Worm (Caenorhabditis elegans) whole organism, L4 larva: ENCODE measurements around the gene F08G12.5.

ENCODE experiments used
- T20F7.1 ChIP-seq: fragments of 200-800 bp; sonication (Bioruptor generic); optimal IDR thresholded peaks from 2 replicates; lab custom pipeline; 2018; ENCODE audit warnings: mild to moderate bottlenecking, missing genetic modification characterization, missing compliant biosample characterization
- T26A8.4 ChIP-seq: fragments of 200-800 bp; sonication (Bioruptor generic); IDR thresholded peaks from 2 replicates; pipeline ENCODE4 v1.3.6; 2022; ENCODE audit warnings: missing genetic modification characterization, missing compliant biosample characterization
- Y105C5A.15 ChIP-seq: fragments of 200-800 bp; sonication (Bioruptor generic); IDR thresholded peaks from 2 replicates; pipeline ENCODE4 v1.3.6; 2022; ENCODE audit warnings: missing genetic modification characterization, missing compliant biosample characterization
- ZK337.2 ChIP-seq: fragments of 200-800 bp; sonication (Bioruptor generic); IDR thresholded peaks from 2 replicates; pipeline ENCODE4 v1.3.6; 2022; ENCODE audit warnings: missing genetic modification reagents, missing genetic modification characterization, missing compliant biosample characterization
- ZK546.5 ChIP-seq, 2 experiments: sonication (generic microtip); optimal IDR thresholded peaks; 2 replicates each; lab custom pipeline; 2017; ENCODE audit warnings: missing biosample characterization in 2 of 2, missing genetic modification characterization in 2 of 2
- aha-1 ChIP-seq: fragments of 150-350 bp; peaks from one replicate; lab custom pipeline; 2014; ENCODE audit warnings: missing biosample characterization, missing genetic modification characterization
- ama-1 ChIP-seq: fragments of 150-350 bp; optimal IDR thresholded peaks from 2 replicates; lab custom pipeline; 2014; ENCODE audit warnings: inconsistent platforms, mixed read lengths
- ceh-62 ChIP-seq: sonication (generic microtip); optimal IDR thresholded peaks from 2 replicates; lab custom pipeline; 2017; ENCODE audit warnings: missing biosample characterization, missing genetic modification characterization
- ceh-82 ChIP-seq: sonication (generic microtip); optimal IDR thresholded peaks from 2 replicates; lab custom pipeline; 2017; ENCODE audit warnings: missing biosample characterization, missing genetic modification characterization
- ctbp-1 ChIP-seq: fragments of 200-800 bp; sonication (Bioruptor generic); IDR thresholded peaks from 2 replicates; pipeline ENCODE4 v1.3.6; 2022; ENCODE audit warnings: missing genetic modification reagents, missing genetic modification characterization, missing compliant biosample characterization
- daf-16 ChIP-seq, 3 experiments: sonication (generic microtip); optimal IDR thresholded peaks; 2 replicates each; lab custom pipeline; 2016 to 2017; ENCODE audit warnings: missing genetic modification characterization in 3 of 3, missing genetic modification reagents in 3 of 3, mild to moderate bottlenecking in 2 of 3, missing compliant biosample characterization in 2 of 3, missing biosample characterization in 1 of 3, moderate library complexity in 1 of 3
- daf-8 ChIP-seq: fragments of 200-800 bp; sonication (Bioruptor generic); IDR thresholded peaks from 2 replicates; pipeline ENCODE4 v1.3.6; 2022; ENCODE audit warnings: missing genetic modification characterization, missing compliant biosample characterization
- dmd-6 ChIP-seq: fragments of 200-800 bp; sonication (Bioruptor generic); IDR thresholded peaks from 2 replicates; pipeline ENCODE4 v1.3.6; 2022; ENCODE audit warnings: missing genetic modification reagents, missing genetic modification characterization, missing compliant biosample characterization
- duxl-1 ChIP-seq: sonication (generic microtip); optimal IDR thresholded peaks from 2 replicates; lab custom pipeline; 2016; ENCODE audit warnings: mild to moderate bottlenecking, missing genetic modification characterization, moderate library complexity, missing compliant biosample characterization; ENCODE audit not compliant: poor library complexity
- dve-1 ChIP-seq: sonication (generic microtip); optimal IDR thresholded peaks from 2 replicates; lab custom pipeline; 2017; ENCODE audit warnings: antibody characterized with exemption, mild to moderate bottlenecking, missing genetic modification characterization, missing compliant biosample characterization; ENCODE audit not compliant: insufficient read depth
- egl-43 ChIP-seq: fragments of 200-800 bp; sonication (Bioruptor generic); IDR thresholded peaks from 2 replicates; pipeline ENCODE4 v1.3.6; 2022; ENCODE audit warnings: missing genetic modification reagents, missing genetic modification characterization, missing compliant biosample characterization
- fkh-10 ChIP-seq: fragments of 150-350 bp; optimal IDR thresholded peaks from 2 replicates; lab custom pipeline; 2014; ENCODE audit warnings: missing biosample characterization, missing genetic modification reagents, missing genetic modification characterization
- hlh-11 ChIP-seq: fragments of 200-800 bp; sonication (Bioruptor generic); optimal IDR thresholded peaks from 2 replicates; lab custom pipeline; 2018; ENCODE audit warnings: mild to moderate bottlenecking, missing genetic modification characterization, missing compliant biosample characterization
- hlh-30 ChIP-seq: sonication (generic microtip); optimal IDR thresholded peaks from 2 replicates; lab custom pipeline; 2017; ENCODE audit warnings: antibody characterized with exemption, mild to moderate bottlenecking, missing genetic modification characterization, missing compliant biosample characterization; ENCODE audit not compliant: insufficient read depth
- lim-7 ChIP-seq: fragments of 200-800 bp; sonication (Bioruptor generic); IDR thresholded peaks from 2 replicates; pipeline ENCODE4 v1.3.6; 2022; ENCODE audit warnings: missing genetic modification characterization, missing compliant biosample characterization
- lin-38 ChIP-seq: fragments of 200-800 bp; sonication (Bioruptor generic); IDR thresholded peaks from 2 replicates; pipeline ENCODE4 v1.3.6; 2022; ENCODE audit warnings: missing genetic modification reagents, missing genetic modification characterization, missing compliant biosample characterization
- lir-3 ChIP-seq: sonication (generic microtip); optimal IDR thresholded peaks from 2 replicates; lab custom pipeline; 2016; ENCODE audit warnings: mild to moderate bottlenecking, missing genetic modification characterization, missing compliant biosample characterization
- madf-9 ChIP-seq: fragments of 200-800 bp; sonication (Bioruptor generic); conservative IDR thresholded peaks from 2 replicates; pipeline ENCODE4 v1.3.6; 2022; ENCODE audit warnings: missing genetic modification reagents, missing genetic modification characterization, missing compliant biosample characterization
- mdl-1 ChIP-seq, 2 experiments: fragments of 150-350 bp in 1 of 2; sonication (generic microtip) in 1 of 2; optimal IDR thresholded peaks; 2 replicates each; lab custom pipeline; 2014 to 2017; ENCODE audit warnings: missing biosample characterization in 2 of 2, missing genetic modification characterization in 2 of 2
- mep-1 ChIP-seq: fragments of 150-350 bp; sonication (generic microtip); optimal IDR thresholded peaks from 3 replicates; lab custom pipeline; 2014; ENCODE audit warnings: missing biosample characterization, missing genetic modification characterization
- mxl-2 ChIP-seq: fragments of 200-800 bp; sonication (Bioruptor generic); conservative IDR thresholded peaks from 2 replicates; pipeline ENCODE4 v1.3.6; 2022; ENCODE audit warnings: missing genetic modification reagents, missing genetic modification characterization, missing compliant biosample characterization
- mxl-3 ChIP-seq: fragments of 200-800 bp; sonication (Bioruptor generic); optimal IDR thresholded peaks from 2 replicates; lab custom pipeline; 2018; ENCODE audit warnings: mild to moderate bottlenecking, missing genetic modification characterization, missing compliant biosample characterization
- nhr-102 ChIP-seq: sonication (generic microtip); optimal IDR thresholded peaks from 2 replicates; lab custom pipeline; 2016; ENCODE audit warnings: mild to moderate bottlenecking, missing genetic modification characterization, moderate library complexity, missing compliant biosample characterization
- nhr-25 ChIP-seq: sonication (generic microtip); optimal IDR thresholded peaks from 2 replicates; lab custom pipeline; 2017; ENCODE audit warnings: missing genetic modification characterization, mild to moderate bottlenecking, missing compliant biosample characterization, antibody characterized with exemption, moderate library complexity, borderline replicate concordance; ENCODE audit not compliant: insufficient read depth
- nhr-28 ChIP-seq: fragments of 150-350 bp; optimal IDR thresholded peaks from 2 replicates; lab custom pipeline; 2014; ENCODE audit warnings: missing biosample characterization, missing genetic modification characterization
- nhr-42 ChIP-seq: fragments of 200-800 bp; sonication (Bioruptor generic); IDR thresholded peaks from 2 replicates; pipeline ENCODE4 v1.3.6; 2022; ENCODE audit warnings: missing genetic modification characterization, missing compliant biosample characterization
- nhr-76 ChIP-seq: fragments of 150-350 bp; optimal IDR thresholded peaks from 2 replicates; lab custom pipeline; 2014; ENCODE audit warnings: missing biosample characterization, missing genetic modification characterization
- nhr-77 ChIP-seq: fragments of 150-350 bp; optimal IDR thresholded peaks from 2 replicates; lab custom pipeline; 2014; ENCODE audit warnings: missing biosample characterization, missing genetic modification characterization
- pha-4 ChIP-seq, 2 experiments: fragments of 150-350 bp in 1 of 2; fragments of 200-800 bp in 1 of 2; sonication (Bioruptor generic) in 1 of 2; IDR thresholded peaks in 1 of 2; optimal IDR thresholded peaks in 1 of 2; 2 replicates each; pipeline versions ENCODE4 v1.3.6 to Lab custom; 2014 to 2022; ENCODE audit warnings: missing genetic modification characterization in 2 of 2, missing genetic modification reagents in 2 of 2, missing biosample characterization in 1 of 2, missing compliant biosample characterization in 1 of 2
- php-3 ChIP-seq: fragments of 200-800 bp; sonication (Bioruptor generic); IDR thresholded peaks from 2 replicates; pipeline ENCODE4 v1.3.6; 2022; ENCODE audit warnings: missing genetic modification reagents, missing genetic modification characterization, missing compliant biosample characterization
- pqm-1 ChIP-seq: sonication (generic microtip); optimal IDR thresholded peaks from 2 replicates; lab custom pipeline; 2017; ENCODE audit warnings: missing biosample characterization, missing genetic modification characterization
- rbr-2 ChIP-seq: sonication (generic microtip); optimal IDR thresholded peaks from 2 replicates; lab custom pipeline; 2016; ENCODE audit warnings: missing genotype, missing genetic modification characterization, missing compliant biosample characterization
- spr-1 ChIP-seq: sonication (generic microtip); optimal IDR thresholded peaks from 2 replicates; lab custom pipeline; 2016; ENCODE audit warnings: mild to moderate bottlenecking, missing genetic modification characterization, missing compliant biosample characterization
- spr-3 ChIP-seq: fragments of 200-800 bp; sonication (Bioruptor generic); optimal IDR thresholded peaks from 2 replicates; lab custom pipeline; 2018; ENCODE audit warnings: mild to moderate bottlenecking, missing genetic modification characterization, missing compliant biosample characterization
- tag-97 ChIP-seq: fragments of 200-800 bp; sonication (Bioruptor generic); IDR thresholded peaks from 2 replicates; pipeline ENCODE4 v1.3.6; 2022; ENCODE audit warnings: missing genetic modification characterization, missing compliant biosample characterization
- tra-1 ChIP-seq: fragments of 200-800 bp; sonication (Bioruptor generic); IDR thresholded peaks from 2 replicates; pipeline ENCODE4 v1.3.6; 2022; ENCODE audit warnings: missing genetic modification reagents, missing genetic modification characterization, missing compliant biosample characterization
- unc-62 ChIP-seq, 3 experiments: fragments of 150-350 bp in 1 of 3; sonication (generic microtip); optimal IDR thresholded peaks in 2 of 3; peaks in 1 of 3; 1 replicate in 1 of 3; 2 replicates in 2 of 3; lab custom pipeline; 2014 to 2017; ENCODE audit warnings: missing biosample characterization in 3 of 3, missing genetic modification characterization in 3 of 3, missing genetic modification reagents in 3 of 3, missing genotype in 1 of 3
- zfp-2 ChIP-seq: sonication (generic microtip); optimal IDR thresholded peaks from 2 replicates; lab custom pipeline; 2016; ENCODE audit warnings: mild to moderate bottlenecking, missing genetic modification characterization, missing compliant biosample characterization

The F08G12.5 gene

DNA sequence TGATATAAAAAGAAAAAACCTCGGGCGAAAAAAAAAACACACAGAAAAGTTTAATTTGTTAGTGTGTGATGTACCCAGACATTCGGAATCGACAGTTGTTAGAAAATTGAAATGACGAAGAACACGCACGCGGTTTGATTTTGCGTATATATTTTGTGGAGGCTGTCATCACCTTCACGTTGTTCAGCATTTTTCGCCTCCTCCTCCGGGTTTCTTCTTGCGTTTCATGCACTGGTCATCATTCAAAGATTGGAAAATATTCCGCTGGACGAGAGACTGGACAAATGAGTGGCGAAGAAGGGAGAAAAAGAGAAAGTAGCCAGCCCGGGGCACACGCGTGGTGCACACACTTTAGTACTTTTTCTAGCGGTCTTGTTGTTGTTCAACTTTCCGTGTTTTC lies 34.8 kb upstream of the F08G12.5 start (continued):
- no peak for TF ChIP-seq fkh-10 (GFP tag; lab: Kevin White, UChicago)
- no peak for TF ChIP-seq nhr-102 (tag; lab: Kevin White, UChicago)
- TF ChIP-seq madf-9 (GFP tag; lab: Robert Waterston, UW), result no peak
- no peak for TF ChIP-seq lir-3 (tag; lab: Kevin White, UChicago)
- no peak for TF ChIP-seq spr-1
- no peak for TF ChIP-seq mxl-2 (GFP tag; lab: Robert Waterston, UW)
- TF ChIP-seq T20F7.1 (GFP tag; lab: Kevin White, UChicago), result no peak
- TF ChIP-seq tag-97 (GFP tag; lab: Robert Waterston, UW), result no peak

- peak; percentile 63 for TF ChIP-seq nhr-77 (tag; lab: Kevin White, UChicago)
- 0 out of 2 replicates have a peak, but pooled peaks have one; percentile 18 for TF ChIP-seq pha-4 (GFP tag; IDR thresholded peaks at IDR 0.05; lab: Robert Waterston, UW)
- no peak for TF ChIP-seq pha-4 (tag; optimal IDR thresholded peaks at IDR 0.05; lab: Kevin White, UChicago)
- TF ChIP-seq hlh-11, result peak; percentile 10
- no peak for TF ChIP-seq nhr-25 (tag; lab: Kevin White, UChicago)
- 0 out of 2 replicates have a peak, but pooled peaks have one; percentile 10 for TF ChIP-seq dmd-6 (GFP tag; lab: Robert Waterston, UW)
- peak; percentile 78 for TF ChIP-seq nhr-28 (tag; lab: Kevin White, UChicago)
- TF ChIP-seq hlh-30 (tag; lab: Kevin White, UChicago), result peak; percentile 37
- TF ChIP-seq spr-3, result no peak
- TF ChIP-seq dve-1 (tag; lab: Kevin White, UChicago), result peak; percentile 56
- no peak for TF ChIP-seq daf-8 (GFP tag; lab: Robert Waterston, UW)
- no peak for TF ChIP-seq ceh-82 (tag; lab: Kevin White, UChicago)
- TF ChIP-seq mdl-1 (tag; optimal IDR thresholded peaks at IDR 0.05; lab: Kevin White, UChicago), result peak in 1 of 2 experiments; percentile 19
- TF ChIP-seq ama-1 (lab: Kevin White, UChicago), result no peak
- no peak for TF ChIP-seq daf-16 (GFP tag; optimal IDR thresholded peaks at IDR 0.05; lab: Kevin White, UChicago)
- peak; percentile 44 for TF ChIP-seq daf-16 (tag; optimal IDR thresholded peaks at IDR 0.05; lab: Kevin White, UChicago)
- TF ChIP-seq pqm-1, result peak; percentile 40
- no peak for TF ChIP-seq T26A8.4 (GFP tag; lab: Robert Waterston, UW)
Observed at ce11 chrX:11340478-11340877, 30.4 kb upstream of the F08G12.5 start.

- TF ChIP-seq duxl-1 (no peak), hlh-11 (peak; percentile 77), nhr-42 (GFP tag; lab: Robert Waterston, UW) (0 out of 2 replicates have a peak, but pooled peaks have one; percentile 19), ceh-62 (no peak), nhr-28 (tag; lab: Kevin White, UChicago) (peak; percentile 99), unc-62 (GFP tag; optimal IDR thresholded peaks at IDR 0.05 in 1 of 2; lab: Kevin White, UChicago) (peak in 1 of 2 experiments; percentile 68), unc-62 (tag; optimal IDR thresholded peaks at IDR 0.05; lab: Kevin White, UChicago) (no peak), pqm-1 (peak; percentile 16), mep-1 (tag; lab: Kevin White, UChicago) (peak; percentile 27), mxl-3 (GFP tag; lab: Kevin White, UChicago) (peak; percentile 14), ZK546.5 (tag; optimal IDR thresholded peaks at IDR 0.05; lab: Kevin White, UChicago) (no peak), Y105C5A.15 (GFP tag; lab: Robert Waterston, UW) (no peak), php-3 (GFP tag; lab: Robert Waterston, UW) (0 out of 2 replicates have a peak, but pooled peaks have one; percentile 5), lin-38 (GFP tag; lab: Robert Waterston, UW) (no peak), rbr-2 (tag; lab: Kevin White, UChicago) (peak; percentile 4), ZK337.2 (GFP tag; lab: Robert Waterston, UW) (no peak), hlh-30 (tag; lab: Kevin White, UChicago) (peak; percentile 11), zfp-2 (tag; lab: Kevin White, UChicago) (no peak), daf-16 (GFP tag; optimal IDR thresholded peaks at IDR 0.05; lab: Kevin White, UChicago) (no peak), daf-16 (tag; optimal IDR thresholded peaks at IDR 0.05; lab: Kevin White, UChicago) (peak; percentile 72), lim-7 (GFP tag; lab: Robert Waterston, UW) (no peak), tra-1 (GFP tag; lab: Robert Waterston, UW) (0 out of 2 replicates have a peak, but pooled peaks have one; percentile 39), ctbp-1 (no peak), nhr-76 (no peak), egl-43 (GFP tag; lab: Robert Waterston, UW) (no peak), mdl-1 (tag; optimal IDR thresholded peaks at IDR 0.05; lab: Kevin White, UChicago) (peak in 1 of 2 experiments; percentile 13), aha-1 (peak; percentile 83), tag-97 (GFP tag; lab: Robert Waterston, UW) (no peak), dmd-6 (GFP tag; lab: Robert Waterston, UW) (peak; percentile 53), mxl-2 (GFP tag; lab: Robert Waterston, UW) (no peak), dve-1 (tag; lab: Kevin White, UChicago) (peak; percentile 60)
Observed at ce11 chrX:11339375-11339924, 29.4 kb upstream of the F08G12.5 start, which contains the start of gene aco-1. Gene aco-1, plus strand, starts transcription at chrX:11339874.
